Fruit fly (Drosophila melanogaster): Measurements from ENCODE around the gene bt.

dm6 chr4:721774-722173 lies 2.4 kb upstream of the bt start:
- TF ChIP-seq Crg-1 (GFP tag; optimal IDR thresholded peaks at IDR 0.05): no peak
- no peak for TF ChIP-seq pad (GFP tag; optimal IDR thresholded peaks at IDR 0.05)
- TF ChIP-seq Mnt (GFP tag; optimal IDR thresholded peaks at IDR 0.05): no peak
- TF ChIP-seq cnc (optimal IDR thresholded peaks at IDR 0.05): no peak
- no peak for TF ChIP-seq toe (GFP tag; optimal IDR thresholded peaks at IDR 0.05)
- TF ChIP-seq CG12768 (GFP tag; optimal IDR thresholded peaks at IDR 0.05): no peak
- TF ChIP-seq CG7045 (GFP tag; optimal IDR thresholded peaks at IDR 0.05): no peak
- no peak for TF ChIP-seq Hr96 (GFP tag; optimal IDR thresholded peaks at IDR 0.05)
- no peak for TF ChIP-seq CG5204 (GFP tag; optimal IDR thresholded peaks at IDR 0.05)
- TF ChIP-seq CG33017 (tag; optimal IDR thresholded peaks at IDR 0.05): no peak
- TF ChIP-seq kay (GFP tag; ENCODE audit: borderline replicate concordance): no peak
- no peak for TF ChIP-seq bab1 (GFP tag; optimal IDR thresholded peaks at IDR 0.05)
- TF ChIP-seq ovo (GFP tag; optimal IDR thresholded peaks at IDR 0.05): no peak
- TF ChIP-seq CG1620 (GFP tag; optimal IDR thresholded peaks at IDR 0.05): no peak
